Worm (Caenorhabditis elegans): ENCODE data around the gene Y81G3A.4.
A peak's percentile ranks its signal among the peaks of the same experiment; 100 is the strongest.

Y81G3A.4 gene

ce11 chrII:13098175-13098574, 7.0 kb downstream of the Y81G3A.4 start, which contains the start of gene col-86:
Gene col-86, minus strand, starts transcription at chrII:13098275.
- TF ChIP-seq nhr-237 (tag; optimal IDR thresholded peaks at IDR 0.05) (no peak), lin-39 (tag; optimal IDR thresholded peaks at IDR 0.05) (no peak), dpl-1 (GFP tag; optimal IDR thresholded peaks at IDR 0.05) (no peak), hpl-2 (GFP tag; optimal IDR thresholded peaks at IDR 0.05) (no peak), unc-30 (tag; optimal IDR thresholded peaks at IDR 0.05) (no peak), nhr-11 (tag; optimal IDR thresholded peaks at IDR 0.05) (no peak), hlh-17 (GFP tag; optimal IDR thresholded peaks at IDR 0.05; ENCODE audit: borderline replicate concordance) (no peak), ama-1 (optimal IDR thresholded peaks at IDR 0.05) (no peak), pqm-1 (tag; optimal IDR thresholded peaks at IDR 0.05) (no peak), ztf-4 (tag; optimal IDR thresholded peaks at IDR 0.05) (no peak), elt-3 (tag; optimal IDR thresholded peaks at IDR 0.05) (no peak), sox-4 (tag; optimal IDR thresholded peaks at IDR 0.05) (no peak), ceh-88 (GFP tag; IDR thresholded peaks at IDR 0.05) (no peak)

- TF ChIP-seq zip-4 (GFP tag; optimal IDR thresholded peaks at IDR 0.05) (no peak), Y116A8C.19 (tag; optimal IDR thresholded peaks at IDR 0.05; ENCODE audit: borderline replicate concordance) (no peak), nhr-12 (tag; optimal IDR thresholded peaks at IDR 0.05) (no peak), efl-1 (optimal IDR thresholded peaks at IDR 0.05) (no peak), efl-1 (GFP tag; optimal IDR thresholded peaks at IDR 0.05 in 1 of 2) (peak in 1 of 2 experiments; percentile 63), fkh-8 (tag; optimal IDR thresholded peaks at IDR 0.05) (no peak), nhr-11 (tag; optimal IDR thresholded peaks at IDR 0.05) (no peak), hlh-4 (tag; optimal IDR thresholded peaks at IDR 0.05) (no peak), blmp-1 (tag; optimal IDR thresholded peaks at IDR 0.05) (peak; percentile 67), ets-5 (GFP tag; IDR thresholded peaks at IDR 0.05) (no peak)
Observed at ce11 chrII:13107719-13108118, 16.5 kb downstream of the Y81G3A.4 start, which contains the start of gene pqn-32. Gene pqn-32, plus strand, starts transcription at chrII:13108019.

- no peak for TF ChIP-seq ama-1 (optimal IDR thresholded peaks at IDR 0.05)
- TF ChIP-seq C16A3.4 (tag; optimal IDR thresholded peaks at IDR 0.05): no peak
- no peak for TF ChIP-seq mab-9 (GFP tag; IDR thresholded peaks at IDR 0.05)
- TF ChIP-seq ceh-90 (tag; optimal IDR thresholded peaks at IDR 0.05): no peak
- TF ChIP-seq swsn-7 (tag; optimal IDR thresholded peaks at IDR 0.05): no peak
- TF ChIP-seq lin-14 (GFP tag; optimal IDR thresholded peaks at IDR 0.05): no peak
- no peak for TF ChIP-seq ceh-82 (tag; optimal IDR thresholded peaks at IDR 0.05)
- no peak for TF ChIP-seq Y116A8C.19 (tag; optimal IDR thresholded peaks at IDR 0.05; ENCODE audit: borderline replicate concordance)
- no peak for TF ChIP-seq skn-1 (tag; optimal IDR thresholded peaks at IDR 0.05)
Observed at ce11 chrII:13116710-13117109, 25.5 kb downstream of the Y81G3A.4 start, which contains the start of gene rict-1. Gene rict-1, minus strand, starts transcription at chrII:13116810.

ce11 chrII:13117135-13117534, 25.9 kb downstream of the Y81G3A.4 start, which contains the start of gene gfm-1:
Gene gfm-1, plus strand, starts transcription at chrII:13117483.
- TF ChIP-seq Y116A8C.19 (tag; optimal IDR thresholded peaks at IDR 0.05; ENCODE audit: borderline replicate concordance) (peak; percentile 84), lin-35 (GFP tag; optimal IDR thresholded peaks at IDR 0.05) (peak; percentile 43 to 62), fkh-8 (tag; optimal IDR thresholded peaks at IDR 0.05) (peak; percentile 70), snu-23 (GFP tag; optimal IDR thresholded peaks at IDR 0.05) (peak; percentile 76), elt-2 (tag; optimal IDR thresholded peaks at IDR 0.05) (peak; percentile 67), dsc-1 (tag; optimal IDR thresholded peaks at IDR 0.05) (peak; percentile 89), xbp-1 (tag; optimal IDR thresholded peaks at IDR 0.05) (peak; percentile 82), swsn-7 (tag; optimal IDR thresholded peaks at IDR 0.05) (peak; percentile 85), mep-1 (tag; optimal IDR thresholded peaks at IDR 0.05) (peak; percentile 67), irx-1 (tag; optimal IDR thresholded peaks at IDR 0.05) (peak; percentile 94), efl-1 (optimal IDR thresholded peaks at IDR 0.05) (peak; percentile 54 to 72), efl-1 (GFP tag; optimal IDR thresholded peaks at IDR 0.05 in 1 of 2) (peak; percentile 76 to 96), lin-15B (tag; optimal IDR thresholded peaks at IDR 0.05) (peak; percentile 72), pag-3 (tag; optimal IDR thresholded peaks at IDR 0.05; ENCODE audit: borderline replicate concordance, insufficient read depth) (no peak), lsy-2 (tag; optimal IDR thresholded peaks at IDR 0.05) (peak; percentile 62 to 83), blmp-1 (tag; optimal IDR thresholded peaks at IDR 0.05) (no peak), nhr-20 (tag; optimal IDR thresholded peaks at IDR 0.05) (peak; percentile 77), lir-3 (tag; optimal IDR thresholded peaks at IDR 0.05; ENCODE audit: poor library complexity) (peak; percentile 94), unc-86 (tag; optimal IDR thresholded peaks at IDR 0.05) (peak; percentile 52), ceh-8 (GFP tag; optimal IDR thresholded peaks at IDR 0.05) (peak; percentile 49), nhr-71 (tag; optimal IDR thresholded peaks at IDR 0.05) (peak; percentile 89), ama-1 (optimal IDR thresholded peaks at IDR 0.05) (no peak), egl-13 (tag; optimal IDR thresholded peaks at IDR 0.05) (peak; percentile 88), jun-1 (tag; optimal IDR thresholded peaks at IDR 0.05) (no peak), nhr-85 (tag) (peak; percentile 92), C16A3.4 (tag; optimal IDR thresholded peaks at IDR 0.05) (peak; percentile 23)
